Worm (Caenorhabditis elegans) whole organism, late embryonic: ENCODE measurements around the gene srr-2.

Source experiments
- C08G9.2 ChIP-seq: sonication (generic microtip); optimal IDR thresholded peaks from 2 replicates; lab custom pipeline; 2016; ENCODE audit warnings: mild to moderate bottlenecking, missing genetic modification characterization, moderate library complexity, missing compliant biosample characterization
- F13H6.1 ChIP-seq: sonication (generic microtip); optimal IDR thresholded peaks from 2 replicates; lab custom pipeline; 2016; ENCODE audit warnings: missing genetic modification characterization, missing compliant biosample characterization
- T23F11.4 ChIP-seq: fragments of 200-800 bp; sonication (Bioruptor generic); optimal IDR thresholded peaks from 2 replicates; lab custom pipeline; 2018; ENCODE audit warnings: mild to moderate bottlenecking, missing genetic modification characterization, missing compliant biosample characterization
- ceh-18 ChIP-seq: sonication (generic microtip); optimal IDR thresholded peaks from 2 replicates; lab custom pipeline; 2016; ENCODE audit warnings: missing genetic modification characterization, missing compliant biosample characterization
- ceh-19 ChIP-seq: fragments of 200-800 bp; sonication (Bioruptor generic); optimal IDR thresholded peaks from 2 replicates; lab custom pipeline; 2018; ENCODE audit warnings: mild to moderate bottlenecking, missing genetic modification characterization, missing compliant biosample characterization
- ceh-31 ChIP-seq: sonication (generic microtip); optimal IDR thresholded peaks from 2 replicates; lab custom pipeline; 2016; ENCODE audit warnings: missing genetic modification characterization, missing compliant biosample characterization
- ceh-34 ChIP-seq: sonication (generic microtip); optimal IDR thresholded peaks from 2 replicates; lab custom pipeline; 2016; ENCODE audit warnings: mild to moderate bottlenecking, missing genetic modification characterization, missing compliant biosample characterization
- ceh-45 ChIP-seq: fragments of 200-800 bp; sonication (Bioruptor generic); IDR thresholded peaks from 2 replicates; pipeline ENCODE4 v1.3.6; 2022; ENCODE audit warnings: missing genetic modification reagents, missing genetic modification characterization, missing compliant biosample characterization
- ceh-6 ChIP-seq: fragments of 200-800 bp; sonication (Bioruptor generic); optimal IDR thresholded peaks from 2 replicates; lab custom pipeline; 2018; ENCODE audit warnings: mild to moderate bottlenecking, missing genetic modification characterization, missing compliant biosample characterization
- ceh-9 ChIP-seq: sonication (generic microtip); optimal IDR thresholded peaks from 2 replicates; lab custom pipeline; 2016; ENCODE audit warnings: mild to moderate bottlenecking, missing genetic modification characterization, inconsistent platforms, missing compliant biosample characterization
- che-1 ChIP-seq: sonication (generic microtip); optimal IDR thresholded peaks from 2 replicates; lab custom pipeline; 2016; ENCODE audit warnings: mild to moderate bottlenecking, missing genetic modification characterization, missing compliant biosample characterization
- eyg-1 ChIP-seq: sonication (generic microtip); optimal IDR thresholded peaks from 2 replicates; lab custom pipeline; 2016; ENCODE audit warnings: missing genotype, missing genetic modification characterization, missing compliant biosample characterization
- hlh-13 ChIP-seq: fragments of 200-800 bp; sonication (Bioruptor generic); optimal IDR thresholded peaks from 2 replicates; lab custom pipeline; 2018; ENCODE audit warnings: mild to moderate bottlenecking, missing genetic modification characterization, missing compliant biosample characterization
- hlh-30 ChIP-seq: sonication (generic microtip); optimal IDR thresholded peaks from 2 replicates; lab custom pipeline; 2017; ENCODE audit warnings: antibody characterized with exemption, missing genetic modification characterization, missing compliant biosample characterization; ENCODE audit not compliant: insufficient read depth
- lin-11 ChIP-seq: fragments of 200-800 bp; sonication (Bioruptor generic); optimal IDR thresholded peaks from 2 replicates; lab custom pipeline; 2018; ENCODE audit warnings: mild to moderate bottlenecking, missing genetic modification characterization, missing compliant biosample characterization
- nfya-1 ChIP-seq: sonication (generic microtip); optimal IDR thresholded peaks from 2 replicates; lab custom pipeline; 2017; ENCODE audit warnings: missing genetic modification characterization, mild to moderate bottlenecking, missing compliant biosample characterization, antibody characterized with exemption, moderate library complexity
- nhr-11 ChIP-seq: fragments of 150-350 bp; optimal IDR thresholded peaks from 2 replicates; lab custom pipeline; 2014; ENCODE audit warnings: missing biosample characterization, missing genetic modification characterization
- nhr-232 ChIP-seq: sonication (generic microtip); optimal IDR thresholded peaks from 2 replicates; lab custom pipeline; 2016; ENCODE audit warnings: missing genetic modification characterization, missing compliant biosample characterization
- pat-9 ChIP-seq: fragments of 200-800 bp; sonication (Bioruptor generic); optimal IDR thresholded peaks from 2 replicates; lab custom pipeline; 2018; ENCODE audit warnings: mild to moderate bottlenecking, missing genetic modification characterization, moderate library complexity, missing compliant biosample characterization
- pqm-1 ChIP-seq: sonication (generic microtip); optimal IDR thresholded peaks from 2 replicates; lab custom pipeline; 2016; ENCODE audit warnings: missing genetic modification characterization, missing compliant biosample characterization
- pros-1 ChIP-seq: fragments of 150-350 bp; optimal IDR thresholded peaks from 2 replicates; lab custom pipeline; 2014; ENCODE audit warnings: missing biosample characterization, missing genetic modification reagents, missing genetic modification characterization
- tbx-7 ChIP-seq: sonication (generic microtip); optimal IDR thresholded peaks from 2 replicates; lab custom pipeline; 2016; ENCODE audit warnings: missing genotype, missing genetic modification characterization, missing compliant biosample characterization
- ttx-3 ChIP-seq: sonication (generic microtip); optimal IDR thresholded peaks from 2 replicates; lab custom pipeline; 2016; ENCODE audit warnings: missing genetic modification reagents, missing genetic modification characterization, missing compliant biosample characterization
- unc-3 ChIP-seq, 2 experiments: fragments of 200-800 bp in 1 of 2; sonication (Bioruptor generic) in 1 of 2; sonication (generic microtip) in 1 of 2; conservative IDR thresholded peaks in 1 of 2; optimal IDR thresholded peaks in 1 of 2; 2 replicates each; pipeline versions ENCODE4 v1.3.6 to Lab custom; 2016 to 2022; ENCODE audit warnings: missing compliant biosample characterization in 2 of 2, missing genetic modification characterization in 2 of 2, missing genetic modification reagents in 1 of 2
- unc-42 ChIP-seq: sonication (generic microtip); optimal IDR thresholded peaks from 2 replicates; lab custom pipeline; 2016; ENCODE audit warnings: missing genotype, missing genetic modification characterization, missing compliant biosample characterization
- unc-55 ChIP-seq: sonication (generic microtip); optimal IDR thresholded peaks from 2 replicates; lab custom pipeline; 2017; ENCODE audit warnings: missing biosample characterization, missing genetic modification reagents, missing genetic modification characterization
- zip-5 ChIP-seq: sonication (generic microtip); optimal IDR thresholded peaks from 2 replicates; lab custom pipeline; 2016; ENCODE audit warnings: missing genetic modification characterization, missing compliant biosample characterization

Gene srr-2

ce11 chrV:19201190-19201589, 15.8 kb downstream of the srr-2 start:
- TF ChIP-seq C08G9.2 (tag; lab: Kevin White, UChicago), result no peak
- no peak for TF ChIP-seq F13H6.1
- no peak for TF ChIP-seq tbx-7
- TF ChIP-seq ceh-18 (tag; lab: Kevin White, UChicago), result no peak
- no peak for TF ChIP-seq unc-3 (GFP tag; conservative IDR thresholded peaks at IDR 0.05; lab: Robert Waterston, UW)
- no peak for TF ChIP-seq unc-3 (tag; optimal IDR thresholded peaks at IDR 0.05; lab: Kevin White, UChicago)
- TF ChIP-seq nhr-232 (tag; lab: Kevin White, UChicago), result no peak
- TF ChIP-seq T23F11.4 (GFP tag; lab: Kevin White, UChicago), result no peak

DNA sequence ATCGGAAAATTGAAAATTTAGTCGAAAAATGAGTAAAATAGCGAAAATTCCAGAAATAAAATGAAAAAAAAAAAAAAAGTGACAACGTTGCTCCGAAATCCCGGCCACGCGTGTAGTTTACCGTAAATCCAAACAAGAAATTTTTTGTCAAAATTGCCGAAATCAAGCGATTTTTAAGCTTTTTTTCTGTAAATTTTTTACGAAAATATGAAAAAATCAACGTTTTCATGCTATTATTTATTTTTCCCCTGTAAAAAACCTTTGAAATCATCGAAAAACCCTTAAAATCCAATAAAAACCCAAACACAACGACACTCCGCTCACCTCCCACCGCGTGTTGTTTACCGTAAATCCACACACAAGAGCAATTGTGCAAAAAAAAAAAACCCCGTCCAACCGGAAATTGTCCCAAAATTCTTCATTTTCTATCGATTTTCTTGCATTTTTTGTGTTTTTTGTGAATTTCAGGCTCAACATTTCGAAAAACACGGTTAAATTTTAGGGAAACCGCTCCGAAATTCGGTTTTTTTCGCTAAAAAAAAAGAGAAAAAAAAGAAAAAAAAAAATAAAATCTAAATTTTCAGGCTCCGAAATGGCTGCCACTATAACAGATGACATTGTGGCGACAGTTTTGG, 26.9 kb downstream of the srr-2 start, which contains the start of the genes Y39B6A.3 and pph-5:
TSS of gene Y39B6A.3 (minus strand) at position 51 of the 635 bp plus-strand sequence.
TSS of gene pph-5 (plus strand) at position 585 of the 635 bp plus-strand sequence.
- TF ChIP-seq pat-9 (tag; lab: Kevin White, UChicago) (no peak), ttx-3 (tag; lab: Kevin White, UChicago) (no peak), unc-42 (tag; lab: Kevin White, UChicago) (peak; percentile 36), ceh-9 (tag; lab: Kevin White, UChicago) (no peak), ceh-6 (GFP tag; lab: Kevin White, UChicago) (no peak), nfya-1 (tag; lab: Kevin White, UChicago) (peak; percentile 3), hlh-30 (tag; lab: Kevin White, UChicago) (no peak), ceh-45 (GFP tag; lab: Robert Waterston, UW) (no peak)

ce11 chrV:19181684-19182083, 35.3 kb downstream of the srr-2 start:
- TF ChIP-seq unc-55 (GFP tag; lab: Kevin White, UChicago) (peak; percentile 84), hlh-30 (tag; lab: Kevin White, UChicago) (no peak)

DNA sequence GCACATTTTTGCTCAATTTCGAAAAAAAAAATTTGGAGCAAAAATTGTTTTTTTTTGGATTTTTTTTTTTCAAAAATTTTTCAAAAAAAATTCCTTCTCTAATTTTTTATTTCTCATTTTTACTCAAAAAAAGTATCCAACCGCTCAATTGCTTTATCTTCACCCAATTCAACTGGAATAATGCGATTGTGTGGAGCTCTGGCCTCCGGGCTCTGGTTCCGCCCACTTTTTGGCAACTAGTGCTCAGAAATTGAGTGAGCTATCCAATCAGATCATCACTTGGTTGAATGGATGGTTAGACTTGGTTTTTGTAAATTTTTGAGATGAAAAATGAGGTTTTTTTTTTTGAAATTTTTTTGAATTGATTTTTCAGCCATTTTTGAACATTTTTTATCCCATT, 38.1 kb downstream of the srr-2 start:
- TF ChIP-seq unc-42 (tag; lab: Kevin White, UChicago), result peak; percentile 57
- no peak for TF ChIP-seq ceh-31 (tag; lab: Kevin White, UChicago)

DNA sequence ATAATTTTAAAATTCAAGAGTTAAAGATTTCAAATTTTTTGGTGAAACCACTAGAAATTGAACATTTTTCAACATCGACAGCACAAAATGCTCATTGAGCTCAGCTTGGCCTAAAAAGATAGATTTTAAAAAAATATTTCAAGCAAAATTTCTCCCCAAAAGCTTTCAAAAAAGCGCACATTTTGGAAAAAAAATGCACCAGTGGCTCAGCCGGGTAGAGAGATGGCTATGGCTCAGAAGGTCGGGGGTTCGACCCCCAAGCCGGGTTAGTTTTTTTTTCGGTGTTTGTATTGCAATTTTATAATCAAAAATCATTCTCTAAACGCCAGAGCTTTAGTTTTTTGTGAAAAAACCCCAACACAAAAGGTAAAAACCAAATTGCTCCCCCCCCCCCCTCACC, 39.2 kb downstream of the srr-2 start:
- TF ChIP-seq pat-9 (tag; lab: Kevin White, UChicago), result no peak
- TF ChIP-seq hlh-13 (GFP tag; lab: Kevin White, UChicago), result no peak
- TF ChIP-seq pros-1 (tag; lab: Kevin White, UChicago), result no peak
- TF ChIP-seq nhr-11 (tag; lab: Kevin White, UChicago), result no peak
- no peak for TF ChIP-seq zip-5 (tag; lab: Kevin White, UChicago)
- no peak for TF ChIP-seq che-1 (tag; lab: Kevin White, UChicago)
- no peak for TF ChIP-seq pqm-1
- TF ChIP-seq ceh-34 (tag; lab: Kevin White, UChicago), result no peak
- no peak for TF ChIP-seq lin-11 (tag; lab: Kevin White, UChicago)
- TF ChIP-seq, all 69 proteins: peak for 0

DNA sequence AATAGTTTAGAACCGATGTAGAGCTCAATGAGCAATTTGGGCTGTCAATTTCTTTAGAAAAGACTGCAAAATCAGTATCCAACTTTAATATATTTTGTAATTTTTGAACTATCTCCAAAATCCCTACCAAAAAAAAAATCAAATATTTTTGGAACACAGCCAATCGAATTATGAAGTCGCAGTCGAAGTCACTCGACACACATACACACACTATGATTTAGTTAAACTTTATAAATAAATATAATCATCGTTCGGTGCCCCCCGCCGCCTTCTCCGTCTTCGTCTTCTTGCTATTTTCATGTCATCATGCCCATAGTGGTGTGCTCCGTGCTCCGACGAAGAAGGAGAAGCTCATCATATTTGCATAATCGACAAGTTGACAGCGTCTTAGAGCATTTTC, 39.9 kb downstream of the srr-2 start:
- peak; percentile 74 for TF ChIP-seq unc-42 (tag; lab: Kevin White, UChicago)
- TF ChIP-seq ceh-34 (tag; lab: Kevin White, UChicago), result no peak
- TF ChIP-seq, all 69 proteins: peak for 1

DNA sequence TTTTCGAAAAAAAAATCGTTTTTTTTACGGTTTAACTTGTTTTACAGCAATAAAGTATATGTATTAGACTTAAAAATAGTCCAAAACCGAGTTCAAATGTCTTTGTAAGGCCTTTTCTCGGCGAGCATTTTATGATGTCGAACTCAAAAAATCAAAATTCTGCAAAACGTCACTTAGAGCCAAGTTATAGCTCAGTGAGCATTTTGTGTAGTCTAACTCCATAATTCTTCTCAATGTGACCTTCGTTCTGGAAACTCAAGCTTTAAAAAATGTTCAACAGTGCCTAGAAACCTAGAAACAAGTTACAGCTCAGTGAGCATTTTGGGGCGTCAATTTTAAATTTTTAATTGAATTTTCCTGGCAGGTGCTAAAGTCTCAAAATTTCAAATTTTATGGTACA, 41.3 kb downstream of the srr-2 start:
- no peak for TF ChIP-seq eyg-1 (tag; lab: Kevin White, UChicago)
- TF ChIP-seq ceh-19 (GFP tag; lab: Kevin White, UChicago), result no peak
- no peak for TF ChIP-seq ceh-18 (tag; lab: Kevin White, UChicago)
